Worm (Caenorhabditis elegans) whole organism, L1 larva: ENCODE data around the gene R186.3.

Source experiments
- C04F5.9 ChIP-seq: sonication (generic microtip); optimal IDR thresholded peaks from 2 replicates; lab custom pipeline; 2016; ENCODE audit warnings: missing genetic modification characterization, missing compliant biosample characterization
- aha-1 ChIP-seq: fragments of 150-350 bp; optimal IDR thresholded peaks from 2 replicates; lab custom pipeline; 2014; ENCODE audit warnings: missing biosample characterization, missing genetic modification characterization
- blmp-1 ChIP-seq: fragments of 150-350 bp; optimal IDR thresholded peaks from 2 replicates; lab custom pipeline; 2014; ENCODE audit warnings: missing biosample characterization, missing genetic modification characterization
- ceh-63 ChIP-seq: fragments of 200-800 bp; sonication (Bioruptor generic); optimal IDR thresholded peaks from 2 replicates; lab custom pipeline; 2018; ENCODE audit warnings: mild to moderate bottlenecking, missing genetic modification characterization, missing compliant biosample characterization
- ceh-82 ChIP-seq, 3 experiments: fragments of 150-350 bp in 1 of 3; sonication (generic microtip) in 2 of 3; optimal IDR thresholded peaks; 2 replicates each; lab custom pipeline; 2014 to 2017; ENCODE audit warnings: missing biosample characterization in 3 of 3, missing genetic modification characterization in 3 of 3
- ceh-88 ChIP-seq: fragments of 200-800 bp; sonication (Bioruptor generic); IDR thresholded peaks from 2 replicates; pipeline ENCODE4 v1.3.6; 2022; ENCODE audit warnings: missing genetic modification characterization, missing compliant biosample characterization
- ces-1 ChIP-seq: fragments of 150-350 bp; optimal IDR thresholded peaks from 2 replicates; lab custom pipeline; 2014; ENCODE audit warnings: missing biosample characterization, missing genetic modification reagents, missing genetic modification characterization
- dpl-1 ChIP-seq, 3 experiments: fragments of 150-350 bp in 2 of 3; sonication (generic microtip) in 1 of 3; optimal IDR thresholded peaks; 2 replicates each; lab custom pipeline; 2014 to 2017; ENCODE audit warnings: missing biosample characterization in 3 of 3, missing genetic modification characterization in 3 of 3, missing genetic modification reagents in 3 of 3
- dsc-1 ChIP-seq: sonication (generic microtip); optimal IDR thresholded peaks from 2 replicates; lab custom pipeline; 2016; ENCODE audit warnings: mild to moderate bottlenecking, missing genetic modification characterization, missing compliant biosample characterization
- efl-1 ChIP-seq, 4 experiments: fragments of 150-350 bp; optimal IDR thresholded peaks in 3 of 4; peaks in 1 of 4; 1 replicate in 1 of 4; 2 replicates in 3 of 4; lab custom pipeline; 2014; ENCODE audit warnings: missing biosample characterization in 2 of 4, missing genetic modification characterization in 2 of 4, missing genetic modification reagents in 2 of 4
- efl-3 ChIP-seq: fragments of 200-800 bp; sonication (Bioruptor generic); optimal IDR thresholded peaks from 2 replicates; lab custom pipeline; 2018; ENCODE audit warnings: mild to moderate bottlenecking, missing genetic modification characterization, missing compliant biosample characterization
- egl-27 ChIP-seq, 2 experiments: fragments of 150-350 bp in 1 of 2; sonication (generic microtip); optimal IDR thresholded peaks; 3 replicates each; lab custom pipeline; 2017 to 2018; ENCODE audit warnings: missing biosample characterization in 2 of 2, missing genetic modification characterization in 2 of 2, missing genetic modification reagents in 2 of 2
- ets-5 ChIP-seq: fragments of 200-800 bp; sonication (Bioruptor generic); IDR thresholded peaks from 2 replicates; pipeline ENCODE4 v1.3.6; 2022; ENCODE audit warnings: missing genetic modification characterization, missing compliant biosample characterization
- fkh-10 ChIP-seq: sonication (generic microtip); optimal IDR thresholded peaks from 2 replicates; lab custom pipeline; 2017; ENCODE audit warnings: missing biosample characterization, missing genetic modification reagents, missing genetic modification characterization
- fos-1 ChIP-seq: fragments of 150-350 bp; optimal IDR thresholded peaks from 2 replicates; lab custom pipeline; 2014; ENCODE audit warnings: missing biosample characterization, missing genetic modification characterization
- hlh-17 ChIP-seq: fragments of 200-800 bp; sonication (Bioruptor generic); optimal IDR thresholded peaks from 2 replicates; lab custom pipeline; 2018; ENCODE audit warnings: missing genetic modification characterization, mild to moderate bottlenecking, missing compliant biosample characterization, moderate library complexity, borderline replicate concordance
- hpl-2 ChIP-seq: fragments of 150-350 bp; optimal IDR thresholded peaks from 2 replicates; lab custom pipeline; 2014; ENCODE audit warnings: missing biosample characterization, missing genetic modification reagents, missing genetic modification characterization
- isw-1 ChIP-seq: fragments of 200-800 bp; sonication (Bioruptor generic); IDR thresholded peaks from 2 replicates; pipeline ENCODE4 v1.3.6; 2022; ENCODE audit warnings: missing genetic modification characterization, missing compliant biosample characterization
- lin-14 ChIP-seq: fragments of 200-800 bp; sonication (Bioruptor generic); optimal IDR thresholded peaks from 2 replicates; lab custom pipeline; 2018; ENCODE audit warnings: mild to moderate bottlenecking, missing genetic modification characterization, moderate library complexity, missing compliant biosample characterization
- lin-15B ChIP-seq: fragments of 150-350 bp; sonication (generic microtip); optimal IDR thresholded peaks from 3 replicates; lab custom pipeline; 2014; ENCODE audit warnings: missing biosample characterization, missing genetic modification characterization
- lin-35 ChIP-seq, 2 experiments: fragments of 150-350 bp; optimal IDR thresholded peaks; 2 replicates each; lab custom pipeline; 2014; ENCODE audit warnings: missing biosample characterization in 2 of 2, missing genetic modification characterization in 2 of 2, missing genetic modification reagents in 2 of 2
- lsy-2 ChIP-seq, 2 experiments: fragments of 150-350 bp; optimal IDR thresholded peaks; 2 replicates each; lab custom pipeline; 2014; ENCODE audit warnings: missing biosample characterization in 2 of 2, missing genetic modification characterization in 2 of 2
- mdl-1 ChIP-seq, 2 experiments: fragments of 150-350 bp; optimal IDR thresholded peaks; 2 replicates each; lab custom pipeline; 2014 to 2017; ENCODE audit warnings: missing biosample characterization in 2 of 2, missing genetic modification characterization in 2 of 2, inconsistent platforms in 1 of 2
- nhr-20 ChIP-seq: sonication (generic microtip); optimal IDR thresholded peaks from 2 replicates; lab custom pipeline; 2016; ENCODE audit warnings: mild to moderate bottlenecking, missing genetic modification characterization, missing compliant biosample characterization
- nhr-237 ChIP-seq: fragments of 150-350 bp; optimal IDR thresholded peaks from 2 replicates; lab custom pipeline; 2014; ENCODE audit warnings: missing biosample characterization, missing genetic modification characterization
- nhr-47 ChIP-seq: sonication (generic microtip); optimal IDR thresholded peaks from 2 replicates; lab custom pipeline; 2016; ENCODE audit warnings: mild to moderate bottlenecking, missing genetic modification characterization, moderate library complexity, missing compliant biosample characterization
- nhr-71 ChIP-seq: sonication (generic microtip); optimal IDR thresholded peaks from 2 replicates; lab custom pipeline; 2016; ENCODE audit warnings: mild to moderate bottlenecking, missing genetic modification characterization, moderate library complexity, missing compliant biosample characterization
- nhr-77 ChIP-seq: fragments of 150-350 bp; optimal IDR thresholded peaks from 2 replicates; lab custom pipeline; 2014; ENCODE audit warnings: missing biosample characterization, missing genetic modification characterization
- nhr-85 ChIP-seq: sonication (generic microtip); peaks from one replicate; lab custom pipeline; 2016; ENCODE audit warnings: missing genetic modification characterization, inconsistent platforms, missing compliant biosample characterization
- rnt-1 ChIP-seq: sonication (generic microtip); optimal IDR thresholded peaks from 2 replicates; lab custom pipeline; 2016; ENCODE audit warnings: mild to moderate bottlenecking, missing genetic modification characterization, moderate library complexity, missing compliant biosample characterization
- skn-1 ChIP-seq: fragments of 150-350 bp; optimal IDR thresholded peaks from 2 replicates; lab custom pipeline; 2014; ENCODE audit warnings: missing biosample characterization, missing genetic modification characterization
- snpc-4 ChIP-seq: fragments of 150-350 bp; optimal IDR thresholded peaks from 2 replicates; lab custom pipeline; 2014; ENCODE audit warnings: missing biosample characterization, missing genetic modification characterization
- snu-23 ChIP-seq: sonication (generic microtip); optimal IDR thresholded peaks from 2 replicates; lab custom pipeline; 2016; ENCODE audit warnings: missing genetic modification characterization, missing compliant biosample characterization
- swsn-7 ChIP-seq: sonication (generic microtip); optimal IDR thresholded peaks from 2 replicates; lab custom pipeline; 2016; ENCODE audit warnings: missing genetic modification characterization, missing compliant biosample characterization
- tbx-2 ChIP-seq: sonication (generic microtip); optimal IDR thresholded peaks from 2 replicates; lab custom pipeline; 2016; ENCODE audit warnings: missing genetic modification characterization, missing compliant biosample characterization
- unc-30 ChIP-seq: sonication (generic microtip); optimal IDR thresholded peaks from 2 replicates; lab custom pipeline; 2017; ENCODE audit warnings: missing biosample characterization, missing genetic modification characterization
- unc-62 ChIP-seq: fragments of 150-350 bp; optimal IDR thresholded peaks from 2 replicates; lab custom pipeline; 2014; ENCODE audit warnings: missing biosample characterization, missing genetic modification reagents, missing genetic modification characterization
- xbp-1 ChIP-seq: sonication (generic microtip); optimal IDR thresholded peaks from 2 replicates; lab custom pipeline; 2016; ENCODE audit warnings: missing genetic modification characterization, missing compliant biosample characterization

R186.3 gene

ce11 chrV:13009843-13010242, 42.8 kb upstream of the R186.3 start:
- no peak for TF ChIP-seq C04F5.9 (tag; lab: Kevin White, UChicago)
- no peak for TF ChIP-seq ceh-82 (tag; optimal IDR thresholded peaks at IDR 0.05; lab: Kevin White, UChicago)
- peak; percentile 22 for TF ChIP-seq tbx-2 (tag; lab: Kevin White, UChicago)
- TF ChIP-seq nhr-47 (tag; lab: Kevin White, UChicago), result peak; percentile 23
- no peak for TF ChIP-seq ces-1 (GFP tag; lab: Kevin White, UChicago)
- peak; percentile 22 for TF ChIP-seq rnt-1 (tag; lab: Kevin White, UChicago)
- TF ChIP-seq hpl-2, result no peak
- peak in 1 of 2 experiments; percentile 19 for TF ChIP-seq lin-35 (GFP tag; optimal IDR thresholded peaks at IDR 0.05; lab: Kevin White, UChicago)
- no peak for TF ChIP-seq isw-1 (GFP tag; lab: Robert Waterston, UW)
- no peak for TF ChIP-seq fkh-10 (GFP tag; lab: Kevin White, UChicago)
- TF ChIP-seq xbp-1, result no peak
- peak; percentile 51 for TF ChIP-seq nhr-20 (tag; lab: Kevin White, UChicago)
- peak; percentile 59 for TF ChIP-seq snu-23 (GFP tag; lab: Kevin White, UChicago)
- no peak for TF ChIP-seq ets-5 (GFP tag; lab: Robert Waterston, UW)
- peak in 1 of 2 experiments; percentile 32 for TF ChIP-seq efl-1 (optimal IDR thresholded peaks at IDR 0.05; lab: Kevin White, UChicago)
- TF ChIP-seq efl-1 (GFP tag; optimal IDR thresholded peaks at IDR 0.05 in 1 of 2; lab: Kevin White, UChicago), result peak in 1 of 2 experiments; percentile 74
- TF ChIP-seq hlh-17 (GFP tag; lab: Kevin White, UChicago), result no peak
- peak; percentile 61 for TF ChIP-seq nhr-71
- no peak for TF ChIP-seq nhr-77
- peak; percentile 70 for TF ChIP-seq blmp-1 (tag; lab: Kevin White, UChicago)
- TF ChIP-seq dsc-1 (tag; lab: Kevin White, UChicago), result peak; percentile 2
- TF ChIP-seq lin-14 (GFP tag; lab: Kevin White, UChicago), result peak; percentile 84
- no peak for TF ChIP-seq aha-1
- peak; percentile 19 for TF ChIP-seq snpc-4 (tag; lab: Kevin White, UChicago)
- TF ChIP-seq skn-1, result no peak
- TF ChIP-seq lsy-2 (tag; optimal IDR thresholded peaks at IDR 0.05; lab: Kevin White, UChicago), result peak; percentile 0 to 37
- peak in 2 of 3 experiments; percentile 8 to 14 for TF ChIP-seq dpl-1 (GFP tag; optimal IDR thresholded peaks at IDR 0.05; lab: Kevin White, UChicago)
- peak; percentile 52 for TF ChIP-seq nhr-85 (tag; lab: Kevin White, UChicago)
- TF ChIP-seq swsn-7 (tag; lab: Kevin White, UChicago), result peak; percentile 31
- TF ChIP-seq, all 84 proteins: peak for 16

- TF ChIP-seq nhr-237 (no peak), nhr-85 (tag; lab: Kevin White, UChicago) (no peak), mdl-1 (tag; optimal IDR thresholded peaks at IDR 0.05; lab: Kevin White, UChicago) (no peak), unc-62 (GFP tag; lab: Kevin White, UChicago) (no peak), fkh-10 (GFP tag; lab: Kevin White, UChicago) (no peak), unc-30 (tag; lab: Kevin White, UChicago) (no peak), skn-1 (no peak), efl-3 (GFP tag; lab: Kevin White, UChicago) (no peak), ceh-88 (GFP tag; lab: Robert Waterston, UW) (no peak), nhr-47 (tag; lab: Kevin White, UChicago) (no peak), egl-27 (tag; optimal IDR thresholded peaks at IDR 0.05; lab: Kevin White, UChicago) (no peak), fos-1 (tag; lab: Kevin White, UChicago) (no peak)
Measured at ce11 chrV:13009271-13009670, 42.3 kb upstream of the R186.3 start.

- TF ChIP-seq lin-35 (GFP tag; optimal IDR thresholded peaks at IDR 0.05; lab: Kevin White, UChicago) (no peak), nhr-20 (tag; lab: Kevin White, UChicago) (no peak), ceh-63 (GFP tag; lab: Kevin White, UChicago) (no peak), lin-15B (tag; lab: Kevin White, UChicago) (no peak), C04F5.9 (tag; lab: Kevin White, UChicago) (no peak), nhr-85 (tag; lab: Kevin White, UChicago) (no peak)
- TF ChIP-seq, all 84 proteins: peak for 0
Measured at ce11 chrV:13008825-13009224, 41.8 kb upstream of the R186.3 start, which contains the start of gene F15B9.10. F15B9.10 (minus strand) TSS chrV:13008925.
